Fruit fly (Drosophila melanogaster) whole organism, wandering third instar larva: ENCODE measurements around the gene Bili.

ENCODE experiments used
- Abd-B ChIP-seq: fragments of >200 bp; optimal IDR thresholded peaks from 2 replicates; lab custom pipeline; 2017; ENCODE audit warnings: missing biosample characterization, missing genetic modification characterization
- CG32264 ChIP-seq: fragments of 200-800 bp; sonication (Bioruptor generic); optimal IDR thresholded peaks from 2 replicates; lab custom pipeline; 2016; ENCODE audit warnings: missing biosample characterization, missing genetic modification characterization
- Dfd ChIP-seq: fragments of >200 bp; optimal IDR thresholded peaks from 2 replicates; lab custom pipeline; 2017; ENCODE audit warnings: missing biosample characterization, missing genetic modification characterization
- Jra ChIP-seq: sonication (Bioruptor generic); optimal IDR thresholded peaks from 2 replicates; lab custom pipeline; 2016; ENCODE audit warnings: missing biosample characterization, missing genetic modification characterization
- psq ChIP-seq: fragments of 200-800 bp; sonication (Bioruptor generic); optimal IDR thresholded peaks from 3 replicates; lab custom pipeline; 2017; ENCODE audit warnings: missing biosample characterization, mild to moderate bottlenecking, missing genetic modification characterization, moderate library complexity

DNA sequence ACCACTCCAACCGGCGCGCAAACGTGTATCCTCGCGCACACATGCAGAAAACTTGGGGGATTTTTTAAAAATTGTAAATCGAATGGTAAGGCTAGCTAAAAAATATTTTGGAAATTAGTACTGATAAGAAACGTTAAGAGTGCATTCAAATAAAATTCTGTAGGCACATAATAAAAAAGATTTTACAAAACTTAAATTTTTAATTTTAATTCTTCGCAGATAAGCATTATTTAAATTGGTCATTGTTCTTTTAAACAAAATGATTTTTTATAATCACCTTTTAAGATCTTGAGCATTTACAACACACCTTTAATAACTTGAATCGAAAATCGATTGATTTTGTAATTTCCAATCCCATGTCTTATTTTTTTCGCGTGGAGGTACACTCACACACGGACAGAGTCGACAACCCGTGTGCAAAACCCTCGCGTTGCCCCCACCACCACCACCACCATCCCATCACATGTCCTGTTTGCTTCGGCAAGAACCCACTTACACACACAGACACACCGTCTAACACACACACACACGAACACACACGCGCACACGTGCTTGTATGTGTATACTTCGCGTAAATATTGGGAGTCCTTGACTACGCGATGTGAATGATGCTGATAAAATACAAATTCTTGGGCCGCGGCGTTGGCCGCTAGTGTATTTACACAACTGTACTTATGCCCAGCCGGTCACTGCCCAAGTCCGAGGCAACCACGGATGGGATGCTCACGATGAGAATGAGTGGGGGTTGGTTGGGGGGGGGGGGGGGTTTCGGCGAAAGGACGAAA, 36.5 kb downstream of the Bili start:
- TF ChIP-seq Abd-B (GFP tag; lab: Kevin White, UChicago), result no peak
- no peak for TF ChIP-seq Dfd (GFP tag; lab: Kevin White, UChicago)
- no peak for TF ChIP-seq Jra (GFP tag; lab: Kevin White, UChicago)
- TF ChIP-seq psq, result no peak
- TF ChIP-seq CG32264, result no peak
